Worm (Caenorhabditis elegans) whole organism, mixed stage, embryonic: ENCODE results near the gene smim-14.

ENCODE experiments used
- M03D4.4 ChIP-seq: sonication (generic microtip); optimal IDR thresholded peaks from 2 replicates; lab custom pipeline; 2017; ENCODE audit warnings: mild to moderate bottlenecking, missing genetic modification characterization, missing compliant biosample characterization
- bed-3 ChIP-seq: fragments of 200-800 bp; sonication (Bioruptor generic); optimal IDR thresholded peaks from 3 replicates; lab custom pipeline; 2018; ENCODE audit warnings: mild to moderate bottlenecking, missing genetic modification characterization, moderate library complexity, missing compliant biosample characterization
- blmp-1 ChIP-seq: fragments of 150-350 bp; optimal IDR thresholded peaks from 2 replicates; lab custom pipeline; 2014; ENCODE audit warnings: missing biosample characterization, missing genetic modification characterization
- ceh-39 ChIP-seq: fragments of 150-350 bp; optimal IDR thresholded peaks from 2 replicates; lab custom pipeline; 2014; ENCODE audit warnings: missing biosample characterization, missing genetic modification characterization
- ceh-43 ChIP-seq: fragments of 200-800 bp; sonication (Bioruptor generic); optimal IDR thresholded peaks from 2 replicates; lab custom pipeline; 2018; ENCODE audit warnings: mild to moderate bottlenecking, missing genetic modification characterization, moderate library complexity, missing compliant biosample characterization
- ceh-83 ChIP-seq: fragments of 200-800 bp; sonication (Bioruptor generic); optimal IDR thresholded peaks from 2 replicates; lab custom pipeline; 2018; ENCODE audit warnings: mild to moderate bottlenecking, missing genetic modification characterization, missing compliant biosample characterization
- ces-1 ChIP-seq: fragments of 150-350 bp; optimal IDR thresholded peaks from 2 replicates; lab custom pipeline; 2014; ENCODE audit warnings: missing biosample characterization, missing genetic modification reagents, missing genetic modification characterization
- cnd-1 ChIP-seq: fragments of 200-800 bp; sonication (Bioruptor generic); optimal IDR thresholded peaks from 2 replicates; lab custom pipeline; 2018; ENCODE audit warnings: mild to moderate bottlenecking, missing genetic modification characterization, missing compliant biosample characterization
- drap-1 ChIP-seq: fragments of 200-800 bp; sonication (Bioruptor generic); optimal IDR thresholded peaks from 3 replicates; lab custom pipeline; 2018; ENCODE audit warnings: mild to moderate bottlenecking, missing genetic modification characterization, missing compliant biosample characterization
- elt-1 ChIP-seq: sonication (generic microtip); optimal IDR thresholded peaks from 2 replicates; lab custom pipeline; 2017; ENCODE audit warnings: missing genetic modification characterization, mild to moderate bottlenecking, missing compliant biosample characterization, antibody characterized with exemption, moderate library complexity, borderline replicate concordance; ENCODE audit not compliant: insufficient read depth
- elt-3 ChIP-seq: fragments of 150-350 bp; optimal IDR thresholded peaks from 2 replicates; lab custom pipeline; 2014; ENCODE audit warnings: missing biosample characterization, missing genetic modification characterization
- flh-1 ChIP-seq: fragments of 200-800 bp; sonication (Bioruptor generic); optimal IDR thresholded peaks from 2 replicates; lab custom pipeline; 2018; ENCODE audit warnings: mild to moderate bottlenecking, missing genetic modification characterization, moderate library complexity, missing compliant biosample characterization
- ham-2 ChIP-seq: fragments of 200-800 bp; sonication (Bioruptor generic); optimal IDR thresholded peaks from 2 replicates; lab custom pipeline; 2018; ENCODE audit warnings: mild to moderate bottlenecking, missing genetic modification characterization, missing compliant biosample characterization
- hlh-1 ChIP-seq: fragments of 150-350 bp; optimal IDR thresholded peaks from 2 replicates; lab custom pipeline; 2014; ENCODE audit warnings: missing biosample characterization, missing genetic modification reagents, missing genetic modification characterization
- lin-13 ChIP-seq: fragments of 150-350 bp; optimal IDR thresholded peaks from 2 replicates; lab custom pipeline; 2014; ENCODE audit warnings: missing biosample characterization, missing genetic modification characterization
- lin-32 ChIP-seq: fragments of 200-800 bp; sonication (Bioruptor generic); optimal IDR thresholded peaks from 2 replicates; lab custom pipeline; 2018; ENCODE audit warnings: mild to moderate bottlenecking, missing genetic modification characterization, missing compliant biosample characterization
- lsy-2 ChIP-seq: fragments of 150-350 bp; optimal IDR thresholded peaks from 2 replicates; lab custom pipeline; 2014; ENCODE audit warnings: missing biosample characterization, missing genetic modification characterization
- mab-5 ChIP-seq: fragments of 150-350 bp; optimal IDR thresholded peaks from 2 replicates; lab custom pipeline; 2014; ENCODE audit warnings: missing biosample characterization, missing genetic modification characterization
- mep-1 ChIP-seq: fragments of 150-350 bp; optimal IDR thresholded peaks from 2 replicates; lab custom pipeline; 2017; ENCODE audit warnings: missing biosample characterization, missing genetic modification reagents, missing genetic modification characterization, inconsistent platforms
- mls-2 ChIP-seq: sonication (generic microtip); optimal IDR thresholded peaks from 2 replicates; lab custom pipeline; 2016; ENCODE audit warnings: mild to moderate bottlenecking, missing genetic modification characterization, moderate library complexity, missing compliant biosample characterization
- nhr-12 ChIP-seq: fragments of 150-350 bp; optimal IDR thresholded peaks from 2 replicates; lab custom pipeline; 2014; ENCODE audit warnings: missing biosample characterization, missing genetic modification characterization
- nhr-2 ChIP-seq: fragments of 150-350 bp; optimal IDR thresholded peaks from 2 replicates; lab custom pipeline; 2014; ENCODE audit warnings: missing biosample characterization, missing genetic modification characterization
- nhr-237 ChIP-seq: fragments of 150-350 bp; optimal IDR thresholded peaks from 2 replicates; lab custom pipeline; 2014; ENCODE audit warnings: missing biosample characterization, missing genetic modification characterization
- nhr-28 ChIP-seq: fragments of 150-350 bp; optimal IDR thresholded peaks from 2 replicates; lab custom pipeline; 2014; ENCODE audit warnings: missing biosample characterization, missing genetic modification characterization
- nhr-76 ChIP-seq: sonication (generic microtip); optimal IDR thresholded peaks from 2 replicates; lab custom pipeline; 2017; ENCODE audit warnings: missing biosample characterization, missing genetic modification characterization
- pha-4 ChIP-seq: fragments of 150-350 bp; optimal IDR thresholded peaks from 2 replicates; lab custom pipeline; 2018; ENCODE audit warnings: missing biosample characterization, missing genetic modification reagents, missing genetic modification characterization
- sem-2 ChIP-seq: fragments of 200-800 bp; sonication (Bioruptor generic); optimal IDR thresholded peaks from 2 replicates; lab custom pipeline; 2018; ENCODE audit warnings: mild to moderate bottlenecking, missing genetic modification characterization, missing compliant biosample characterization
- snpc-4 ChIP-seq: fragments of 150-350 bp; optimal IDR thresholded peaks from 2 replicates; lab custom pipeline; 2014; ENCODE audit warnings: missing biosample characterization, missing genetic modification characterization
- sptf-1 ChIP-seq: sonication (generic microtip); optimal IDR thresholded peaks from 2 replicates; lab custom pipeline; 2017; ENCODE audit warnings: mild to moderate bottlenecking, missing genetic modification characterization, moderate library complexity, missing compliant biosample characterization
- tbx-8 ChIP-seq: fragments of 200-800 bp; sonication (Bioruptor generic); optimal IDR thresholded peaks from 2 replicates; lab custom pipeline; 2018; ENCODE audit warnings: mild to moderate bottlenecking, missing genetic modification characterization, moderate library complexity, missing compliant biosample characterization
- unc-120 ChIP-seq: sonication (generic microtip); optimal IDR thresholded peaks from 2 replicates; lab custom pipeline; 2017; ENCODE audit warnings: missing genetic modification characterization, missing compliant biosample characterization; ENCODE audit not compliant: poor library complexity, severe bottlenecking
- unc-39 ChIP-seq: fragments of 150-350 bp; optimal IDR thresholded peaks from 2 replicates; lab custom pipeline; 2014; ENCODE audit warnings: missing biosample characterization, missing genetic modification characterization
- unc-62 ChIP-seq: fragments of 150-350 bp; optimal IDR thresholded peaks from 2 replicates; lab custom pipeline; 2014; ENCODE audit warnings: missing biosample characterization, missing genetic modification reagents, missing genetic modification characterization
- zip-8 ChIP-seq: fragments of 150-350 bp; optimal IDR thresholded peaks from 2 replicates; lab custom pipeline; 2014; ENCODE audit warnings: missing biosample characterization, missing genetic modification characterization
- ztf-11 ChIP-seq: fragments of 150-350 bp; optimal IDR thresholded peaks from 2 replicates; lab custom pipeline; 2014; ENCODE audit warnings: missing biosample characterization, missing genetic modification characterization

smim-14 gene

ce11 chrIII:3469646-3470045 lies at the start of gene smim-14:
TSS of gene smim-14 (minus strand) at chrIII:3469746.
- TF ChIP-seq ztf-11 (tag; lab: Kevin White, UChicago) = no peak
- no peak for TF ChIP-seq ham-2 (GFP tag; lab: Kevin White, UChicago)
- TF ChIP-seq pha-4 = no peak

- TF ChIP-seq nhr-76 (tag; lab: Kevin White, UChicago) (no peak), ceh-39 (tag; lab: Kevin White, UChicago) (no peak), unc-120 (tag; lab: Kevin White, UChicago) (no peak), ztf-11 (tag; lab: Kevin White, UChicago) (no peak), lin-13 (no peak), ceh-83 (no peak), unc-39 (tag; lab: Kevin White, UChicago) (no peak), sem-2 (no peak)
- TF ChIP-seq, all 35 proteins: peak for 0
Measured at ce11 chrIII:3511808-3512207, 42.3 kb upstream of the smim-14 start.

- TF ChIP-seq nhr-76 (tag; lab: Kevin White, UChicago) (no peak), pha-4 (no peak), ham-2 (GFP tag; lab: Kevin White, UChicago) (no peak), ces-1 (GFP tag; lab: Kevin White, UChicago) (peak; percentile 51), elt-3 (tag; lab: Kevin White, UChicago) (no peak), mls-2 (tag; lab: Kevin White, UChicago) (no peak), lsy-2 (tag; lab: Kevin White, UChicago) (peak; percentile 94), zip-8 (tag; lab: Kevin White, UChicago) (no peak), sptf-1 (tag; lab: Kevin White, UChicago) (no peak), nhr-28 (tag; lab: Kevin White, UChicago) (no peak), nhr-2 (tag; lab: Kevin White, UChicago) (no peak), lin-32 (no peak), nhr-12 (no peak), mep-1 (tag; lab: Kevin White, UChicago) (peak; percentile 65), blmp-1 (no peak), hlh-1 (tag; lab: Kevin White, UChicago) (no peak), M03D4.4 (tag; lab: Kevin White, UChicago) (no peak), tbx-8 (GFP tag; lab: Kevin White, UChicago) (no peak), snpc-4 (tag; lab: Kevin White, UChicago) (no peak), bed-3 (no peak), unc-62 (GFP tag; lab: Kevin White, UChicago) (no peak), sem-2 (no peak), unc-120 (tag; lab: Kevin White, UChicago) (no peak), cnd-1 (no peak), ceh-39 (tag; lab: Kevin White, UChicago) (no peak), ceh-83 (no peak), nhr-237 (tag; lab: Kevin White, UChicago) (peak; percentile 21), unc-39 (tag; lab: Kevin White, UChicago) (no peak), drap-1 (no peak), flh-1 (GFP tag; lab: Kevin White, UChicago) (no peak), lin-13 (no peak), ztf-11 (tag; lab: Kevin White, UChicago) (no peak), elt-1 (tag; lab: Kevin White, UChicago) (no peak), mab-5 (tag; lab: Kevin White, UChicago) (no peak), ceh-43 (GFP tag; lab: Kevin White, UChicago) (no peak)
- TF ChIP-seq, all 35 proteins: peak for 4
Measured at ce11 chrIII:3509908-3510307, 40.4 kb upstream of the smim-14 start, which contains the start of the genes M01F1.4 and mrpl-35. TSS of gene M01F1.4 (minus strand) at chrIII:3510033. TSS of gene mrpl-35 (plus strand) at chrIII:3510237.

- TF ChIP-seq nhr-12 (no peak), mep-1 (tag; lab: Kevin White, UChicago) (peak; percentile 92), M03D4.4 (tag; lab: Kevin White, UChicago) (peak; percentile 62), blmp-1 (no peak), bed-3 (no peak), drap-1 (no peak), lin-13 (peak; percentile 86), pha-4 (peak; percentile 87), sem-2 (no peak), lin-32 (no peak), ces-1 (GFP tag; lab: Kevin White, UChicago) (peak; percentile 61), ceh-43 (GFP tag; lab: Kevin White, UChicago) (peak; percentile 31), snpc-4 (tag; lab: Kevin White, UChicago) (no peak), flh-1 (GFP tag; lab: Kevin White, UChicago) (no peak), nhr-76 (tag; lab: Kevin White, UChicago) (no peak), ceh-83 (no peak), tbx-8 (GFP tag; lab: Kevin White, UChicago) (peak; percentile 58), nhr-237 (tag; lab: Kevin White, UChicago) (peak; percentile 64), unc-62 (GFP tag; lab: Kevin White, UChicago) (no peak), mls-2 (tag; lab: Kevin White, UChicago) (no peak), nhr-28 (tag; lab: Kevin White, UChicago) (no peak), ceh-39 (tag; lab: Kevin White, UChicago) (no peak), unc-39 (tag; lab: Kevin White, UChicago) (no peak), nhr-2 (tag; lab: Kevin White, UChicago) (no peak), lsy-2 (tag; lab: Kevin White, UChicago) (peak; percentile 96), cnd-1 (no peak), hlh-1 (tag; lab: Kevin White, UChicago) (peak; percentile 80), ham-2 (GFP tag; lab: Kevin White, UChicago) (peak; percentile 58), mab-5 (tag; lab: Kevin White, UChicago) (no peak), ztf-11 (tag; lab: Kevin White, UChicago) (peak; percentile 15), unc-120 (tag; lab: Kevin White, UChicago) (peak; percentile 58), elt-1 (tag; lab: Kevin White, UChicago) (no peak), sptf-1 (tag; lab: Kevin White, UChicago) (peak; percentile 81), elt-3 (tag; lab: Kevin White, UChicago) (no peak), zip-8 (tag; lab: Kevin White, UChicago) (no peak)
Measured at ce11 chrIII:3505051-3505548, 35.6 kb upstream of the smim-14 start, which contains the start of gene lias-1. TSS of gene lias-1 (minus strand) at chrIII:3505101.
